Worm (Caenorhabditis elegans): ENCODE measurements around the gene fahd-1.

DNA sequence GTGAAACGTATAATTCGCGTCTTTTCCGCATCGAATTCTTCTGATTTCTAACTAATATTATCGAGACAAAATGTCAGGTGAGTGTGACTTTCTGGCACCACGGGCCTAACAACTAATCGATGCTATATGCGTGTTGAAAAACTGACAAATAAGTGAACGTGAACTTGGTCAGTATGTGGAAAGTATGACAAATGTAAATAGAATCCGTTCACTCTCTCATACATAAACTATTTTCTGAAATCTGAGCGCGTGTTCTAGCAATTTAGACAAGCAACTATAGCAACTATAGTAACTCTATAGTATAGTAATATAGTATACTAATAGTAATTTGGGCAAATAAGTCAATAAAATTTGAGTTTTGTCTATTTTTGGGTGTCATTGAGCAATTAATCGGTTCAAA is 277 bp downstream of the fahd-1 start:
- TF ChIP-seq dao-5 (tag; optimal IDR thresholded peaks at IDR 0.05) (no peak), him-1 (tag; optimal IDR thresholded peaks at IDR 0.05) (no peak), W03F9.2 (tag; optimal IDR thresholded peaks at IDR 0.05) (no peak)
